Worm (Caenorhabditis elegans): ENCODE data around the gene hmg-1.1.

The hmg-1.1 gene

DNA sequence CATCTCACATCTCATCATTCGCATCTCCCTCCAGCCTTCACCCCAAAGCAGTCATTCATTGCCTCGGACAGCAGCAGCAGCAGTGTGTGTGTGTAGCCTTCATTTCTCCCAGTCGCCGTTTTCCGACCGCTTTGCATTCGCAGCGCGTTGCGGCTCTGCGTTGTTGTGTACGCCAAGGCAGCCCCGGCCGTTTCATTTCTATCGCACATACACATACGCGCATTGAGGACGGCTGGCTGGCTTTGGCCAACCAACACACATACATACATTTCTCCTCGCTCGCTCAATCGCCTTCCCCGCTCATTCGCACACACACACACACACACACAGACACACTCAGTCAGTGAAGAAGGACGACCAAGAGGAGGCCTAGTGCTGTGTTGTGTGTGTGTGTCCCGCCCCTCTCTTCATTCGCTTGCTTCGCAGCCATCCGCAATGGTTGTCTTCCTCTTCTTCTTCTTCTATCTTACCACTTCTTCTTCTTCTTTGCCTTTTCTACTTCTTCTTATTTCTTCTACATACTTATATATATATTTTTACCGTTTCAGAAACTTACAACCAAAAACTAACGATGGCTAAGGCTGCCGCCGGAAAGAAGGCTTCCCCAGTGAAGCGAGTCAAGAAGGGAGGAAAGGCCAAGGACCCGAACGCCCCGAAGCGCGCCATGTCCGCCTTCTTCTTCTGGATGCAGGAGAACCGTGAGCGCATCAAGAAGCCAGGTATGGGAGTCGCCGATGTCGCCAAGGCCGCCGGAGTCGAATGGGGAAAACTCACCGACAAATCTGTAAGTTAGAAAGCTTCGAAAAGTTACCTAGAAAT lies at the start of gene hmg-1.1:
hmg-1.1 (plus strand) TSS at position 549 of the 819 bp plus-strand sequence.
- TF ChIP-seq pha-4 (tag; optimal IDR thresholded peaks at IDR 0.05) (peak; percentile 77), drap-1 (GFP tag; optimal IDR thresholded peaks at IDR 0.05) (peak; percentile 83), unc-120 (tag; optimal IDR thresholded peaks at IDR 0.05; ENCODE audit: poor library complexity, severe bottlenecking) (peak; percentile 97), nhr-12 (tag; optimal IDR thresholded peaks at IDR 0.05) (no peak), zip-8 (tag; optimal IDR thresholded peaks at IDR 0.05) (no peak), lsy-2 (tag; optimal IDR thresholded peaks at IDR 0.05) (peak; percentile 26), unc-62 (GFP tag; optimal IDR thresholded peaks at IDR 0.05) (peak; percentile 25), snpc-4 (tag; optimal IDR thresholded peaks at IDR 0.05) (no peak), mep-1 (tag; optimal IDR thresholded peaks at IDR 0.05) (peak; percentile 63), tbx-8 (GFP tag; optimal IDR thresholded peaks at IDR 0.05) (no peak), ceh-83 (GFP tag; optimal IDR thresholded peaks at IDR 0.05) (no peak), sem-2 (GFP tag; optimal IDR thresholded peaks at IDR 0.05) (peak; percentile 54), ztf-11 (tag; optimal IDR thresholded peaks at IDR 0.05) (peak; percentile 41), hlh-1 (tag; optimal IDR thresholded peaks at IDR 0.05) (peak; percentile 62), mls-2 (tag; optimal IDR thresholded peaks at IDR 0.05) (peak; percentile 90), elt-3 (tag; optimal IDR thresholded peaks at IDR 0.05) (no peak), nhr-237 (tag; optimal IDR thresholded peaks at IDR 0.05) (peak; percentile 65), ham-2 (GFP tag; optimal IDR thresholded peaks at IDR 0.05) (peak; percentile 97), mab-5 (tag; optimal IDR thresholded peaks at IDR 0.05) (no peak), bed-3 (GFP tag; optimal IDR thresholded peaks at IDR 0.05) (peak; percentile 9), flh-1 (GFP tag; optimal IDR thresholded peaks at IDR 0.05) (peak; percentile 53), lin-13 (tag; optimal IDR thresholded peaks at IDR 0.05) (peak; percentile 84), blmp-1 (tag; optimal IDR thresholded peaks at IDR 0.05) (no peak), sptf-1 (tag; optimal IDR thresholded peaks at IDR 0.05) (peak; percentile 78), cnd-1 (tag; optimal IDR thresholded peaks at IDR 0.05) (peak; percentile 73), elt-1 (tag; optimal IDR thresholded peaks at IDR 0.05; ENCODE audit: borderline replicate concordance, insufficient read depth) (no peak), nhr-2 (tag; optimal IDR thresholded peaks at IDR 0.05) (no peak), nhr-76 (tag; optimal IDR thresholded peaks at IDR 0.05) (peak; percentile 52), ces-1 (GFP tag; optimal IDR thresholded peaks at IDR 0.05) (peak; percentile 22), ceh-39 (tag; optimal IDR thresholded peaks at IDR 0.05) (no peak), unc-39 (tag; optimal IDR thresholded peaks at IDR 0.05) (no peak), M03D4.4 (tag; optimal IDR thresholded peaks at IDR 0.05) (peak; percentile 81), nhr-28 (tag; optimal IDR thresholded peaks at IDR 0.05) (no peak), lin-32 (GFP tag; optimal IDR thresholded peaks at IDR 0.05) (peak; percentile 50), ceh-43 (GFP tag; optimal IDR thresholded peaks at IDR 0.05) (no peak)

DNA sequence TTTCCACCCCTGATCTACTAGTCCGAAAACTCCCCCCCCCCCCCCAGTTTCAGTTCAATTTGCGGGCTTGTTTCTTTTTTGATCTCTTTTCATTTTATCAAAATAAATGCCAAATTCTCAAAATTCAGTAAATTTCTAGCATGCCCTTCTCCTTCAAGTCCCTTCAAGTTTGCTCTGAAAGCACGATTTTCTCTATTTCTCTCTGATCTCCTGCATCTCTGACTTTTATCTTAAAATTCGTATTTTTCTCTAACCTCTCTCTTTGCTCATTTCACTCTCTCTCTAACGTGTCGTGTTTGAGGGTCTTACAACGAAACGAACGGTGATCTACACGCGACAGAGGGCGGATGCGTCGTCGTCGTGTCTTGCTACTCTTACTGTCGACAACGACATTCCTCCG lies 45.2 kb upstream of the hmg-1.1 start, which contains the start of gene ace-3:
ace-3 (plus strand) TSS at position 301 of the 400 bp plus-strand sequence.
- TF ChIP-seq flh-1 (GFP tag; optimal IDR thresholded peaks at IDR 0.05) (no peak), mep-1 (tag; optimal IDR thresholded peaks at IDR 0.05) (no peak), zip-8 (tag; optimal IDR thresholded peaks at IDR 0.05) (no peak), unc-62 (GFP tag; optimal IDR thresholded peaks at IDR 0.05) (no peak), hlh-1 (tag; optimal IDR thresholded peaks at IDR 0.05) (no peak), snpc-4 (tag; optimal IDR thresholded peaks at IDR 0.05) (no peak)

DNA sequence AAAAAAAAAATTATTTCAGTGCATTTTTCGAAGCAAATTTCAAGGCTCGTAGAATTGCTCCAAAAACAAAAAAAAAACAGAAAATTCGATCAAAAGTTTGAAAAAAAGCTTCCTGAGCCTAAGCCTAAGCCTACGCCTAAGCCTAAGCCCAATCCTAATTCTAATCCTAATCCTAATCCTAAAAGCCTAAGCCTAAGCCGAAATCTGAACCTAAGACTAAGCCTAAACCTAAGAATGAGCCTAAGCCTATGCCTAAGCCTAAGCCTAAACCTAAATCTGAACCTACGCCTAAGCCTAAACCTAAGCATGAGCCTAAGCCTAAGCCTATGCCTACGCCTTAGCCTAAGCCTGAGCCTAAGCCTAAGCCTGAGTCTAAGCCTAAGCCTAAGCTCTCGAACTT lies 44.3 kb upstream of the hmg-1.1 start:
- TF ChIP-seq nhr-237 (tag; optimal IDR thresholded peaks at IDR 0.05), result no peak
- TF ChIP-seq mls-2 (tag; optimal IDR thresholded peaks at IDR 0.05), result no peak
- TF ChIP-seq elt-3 (tag; optimal IDR thresholded peaks at IDR 0.05), result no peak
- no peak for TF ChIP-seq bed-3 (GFP tag; optimal IDR thresholded peaks at IDR 0.05)
- TF ChIP-seq lsy-2 (tag; optimal IDR thresholded peaks at IDR 0.05), result no peak
- TF ChIP-seq pha-4 (tag; optimal IDR thresholded peaks at IDR 0.05), result no peak
